Worm (Caenorhabditis elegans): ENCODE results near the gene F56D2.2.

ce11 chrIII:5563680-5564079 is 23.4 kb upstream of the F56D2.2 start:
- TF ChIP-seq ztf-29 (GFP tag; IDR thresholded peaks at IDR 0.05): no peak
- TF ChIP-seq cog-1 (tag; optimal IDR thresholded peaks at IDR 0.05): no peak
- TF ChIP-seq ref-1 (GFP tag; conservative IDR thresholded peaks at IDR 0.05): no peak
- TF ChIP-seq flt-1 (GFP tag; IDR thresholded peaks at IDR 0.05): no peak
- no peak for TF ChIP-seq ztf-23 (GFP tag; IDR thresholded peaks at IDR 0.05)
- TF ChIP-seq tab-1 (GFP tag; IDR thresholded peaks at IDR 0.05): no peak
- TF ChIP-seq klf-2 (GFP tag; conservative IDR thresholded peaks at IDR 0.05): no peak

All from whole organism, midembryonic.